Fruit fly (Drosophila melanogaster) whole organism, embryonic: ENCODE results near the gene Vsp37A.
A peak's percentile ranks its signal among the peaks of the same experiment; 100 is the strongest.

Experiments used
- CG10267 ChIP-seq: fragments of 200-800 bp; sonication (Bioruptor generic); optimal IDR thresholded peaks from 2 replicates; lab custom pipeline; 2018; ENCODE audit warnings: missing biosample characterization, mild to moderate bottlenecking, missing genetic modification characterization, moderate library complexity
- CG10366 ChIP-seq: fragments of 200-800 bp; sonication (Bioruptor generic); IDR thresholded peaks from 2 replicates; pipeline ENCODE4 v1.3.6; 2022; ENCODE audit warnings: missing biosample characterization, missing genetic modification characterization
- CG11398 ChIP-seq: fragments of 200-800 bp; sonication (Bioruptor generic); optimal IDR thresholded peaks from 2 replicates; lab custom pipeline; 2016; ENCODE audit warnings: missing biosample characterization, missing genetic modification characterization
- CG11560 ChIP-seq: fragments of 200-800 bp; sonication (Bioruptor generic); IDR thresholded peaks from 3 replicates; pipeline ENCODE4 v1.3.6; 2022; ENCODE audit warnings: missing biosample characterization, missing genetic modification characterization
- CG12155 ChIP-seq: fragments of 200-800 bp; sonication (Bioruptor generic); optimal IDR thresholded peaks from 3 replicates; lab custom pipeline; 2016; ENCODE audit warnings: missing biosample characterization, missing genetic modification characterization
- CG13296 ChIP-seq: fragments of 200-800 bp; sonication (Bioruptor generic); optimal IDR thresholded peaks from 3 replicates; lab custom pipeline; 2018; ENCODE audit warnings: missing biosample characterization, mild to moderate bottlenecking, missing genetic modification characterization
- CG13775 ChIP-seq: fragments of 200-800 bp; sonication (Bioruptor generic); optimal IDR thresholded peaks from 3 replicates; lab custom pipeline; 2017; ENCODE audit warnings: missing biosample characterization, mild to moderate bottlenecking, missing genetic modification characterization
- CG14710 ChIP-seq: fragments of 200-800 bp; sonication (Bioruptor generic); optimal IDR thresholded peaks from 3 replicates; lab custom pipeline; 2019; ENCODE audit warnings: missing biosample characterization, mild to moderate bottlenecking, missing genetic modification characterization, moderate library complexity
- CG14860 ChIP-seq: fragments of 200-800 bp; sonication (Bioruptor generic); IDR thresholded peaks from 3 replicates; pipeline ENCODE4 v1.3.6; 2022; ENCODE audit warnings: missing biosample characterization, missing genetic modification characterization; ENCODE audit not compliant: partially characterized antibody
- CG15479 ChIP-seq: fragments of 200-800 bp; sonication (Bioruptor generic); optimal IDR thresholded peaks from 3 replicates; lab custom pipeline; 2019; ENCODE audit warnings: missing biosample characterization, mild to moderate bottlenecking, missing genetic modification characterization, moderate library complexity
- CG1603 ChIP-seq: fragments of 200-800 bp; sonication (Bioruptor generic); optimal IDR thresholded peaks from 2 replicates; lab custom pipeline; 2019; ENCODE audit warnings: missing biosample characterization, mild to moderate bottlenecking, missing genetic modification characterization, moderate library complexity
- CG17912 ChIP-seq: fragments of 200-800 bp; sonication (Bioruptor generic); optimal IDR thresholded peaks from 2 replicates; lab custom pipeline; 2018; ENCODE audit warnings: missing biosample characterization, mild to moderate bottlenecking, missing genetic modification characterization
- CG1792 ChIP-seq: fragments of 200-800 bp; sonication (Bioruptor generic); optimal IDR thresholded peaks from 2 replicates; lab custom pipeline; 2016; ENCODE audit warnings: missing biosample characterization, missing genetic modification characterization
- CG1832 ChIP-seq: fragments of 200-800 bp; sonication (Bioruptor generic); optimal IDR thresholded peaks from 2 replicates; lab custom pipeline; 2017; ENCODE audit warnings: missing biosample characterization, mild to moderate bottlenecking, missing genetic modification characterization, inconsistent platforms
- CG2199 ChIP-seq: fragments of 200-800 bp; sonication (Bioruptor generic); IDR thresholded peaks from 3 replicates; pipeline ENCODE4 v1.3.6; 2022; ENCODE audit warnings: missing biosample characterization, missing genetic modification characterization
- CG4617 ChIP-seq: fragments of 200-800 bp; sonication (Bioruptor generic); optimal IDR thresholded peaks from 3 replicates; lab custom pipeline; 2016; ENCODE audit warnings: missing biosample characterization, missing genetic modification characterization, borderline replicate concordance
- CG4854 ChIP-seq: fragments of 200-800 bp; sonication (Bioruptor generic); optimal IDR thresholded peaks from 2 replicates; lab custom pipeline; 2016; ENCODE audit warnings: missing biosample characterization, missing genetic modification characterization, inconsistent platforms
- CG6683 ChIP-seq: fragments of 200-800 bp; sonication (Bioruptor generic); optimal IDR thresholded peaks from 2 replicates; lab custom pipeline; 2017; ENCODE audit warnings: missing biosample characterization, mild to moderate bottlenecking, missing genetic modification characterization, missing genetic modification reagents
- CG6854 ChIP-seq: fragments of 200-800 bp; sonication (Bioruptor generic); optimal IDR thresholded peaks from 3 replicates; lab custom pipeline; 2017; ENCODE audit warnings: missing biosample characterization, mild to moderate bottlenecking, missing genetic modification characterization
- CG8478 ChIP-seq: fragments of >200 bp; optimal IDR thresholded peaks from 2 replicates; lab custom pipeline; 2018
- CG8924 ChIP-seq: fragments of 200-800 bp; optimal IDR thresholded peaks from 3 replicates; lab custom pipeline; 2019; ENCODE audit warnings: missing biosample characterization, mild to moderate bottlenecking, missing genetic modification characterization, moderate library complexity
- CG9215 ChIP-seq: fragments of 200-800 bp; sonication (Bioruptor generic); IDR thresholded peaks from 2 replicates; pipeline ENCODE4 v1.3.6; 2022; ENCODE audit warnings: missing biosample characterization, missing genetic modification characterization
- CrebB ChIP-seq: fragments of 200-800 bp; sonication (Bioruptor generic); optimal IDR thresholded peaks from 3 replicates; lab custom pipeline; 2018; ENCODE audit warnings: missing biosample characterization, mild to moderate bottlenecking, missing genetic modification characterization
- D19A ChIP-seq: fragments of 200-800 bp; optimal IDR thresholded peaks from 3 replicates; lab custom pipeline; 2019; ENCODE audit warnings: missing biosample characterization, mild to moderate bottlenecking, missing genetic modification characterization, moderate library complexity
- Dp ChIP-seq: fragments of 200-800 bp; sonication (Bioruptor generic); optimal IDR thresholded peaks from 2 replicates; lab custom pipeline; 2018; ENCODE audit warnings: missing biosample characterization, mild to moderate bottlenecking, missing genetic modification characterization, moderate library complexity
- E2f2 ChIP-seq: fragments of 200-800 bp; sonication (Bioruptor generic); IDR thresholded peaks from 2 replicates; pipeline ENCODE4 v1.3.6; 2022; ENCODE audit warnings: missing biosample characterization, missing genetic modification characterization
- Ets65A ChIP-seq: fragments of 200-800 bp; sonication (Bioruptor generic); peaks from one replicate; lab custom pipeline; 2016; ENCODE audit warnings: missing biosample characterization, missing genetic modification characterization
- Ets97D ChIP-seq: fragments of 200-800 bp; sonication (Bioruptor generic); optimal IDR thresholded peaks from 3 replicates; lab custom pipeline; 2016; ENCODE audit warnings: missing biosample characterization, missing genetic modification characterization
- Med ChIP-seq: fragments of 200-800 bp; sonication (Bioruptor generic); peaks from one replicate; lab custom pipeline; 2016; ENCODE audit warnings: missing biosample characterization, missing genetic modification characterization, mild to moderate bottlenecking, inconsistent platforms, moderate library complexity
- Meics ChIP-seq: fragments of 200-800 bp; sonication (Bioruptor generic); optimal IDR thresholded peaks from 2 replicates; lab custom pipeline; 2017; ENCODE audit warnings: missing biosample characterization, mild to moderate bottlenecking, missing genetic modification characterization
- Nf-YB ChIP-seq: fragments of 200-800 bp; sonication (Bioruptor generic); optimal IDR thresholded peaks from 3 replicates; lab custom pipeline; 2019; ENCODE audit warnings: missing biosample characterization, mild to moderate bottlenecking, missing genetic modification characterization, moderate library complexity
- Pdp1 ChIP-seq, 2 experiments: fragments of 200-800 bp; sonication (Bioruptor generic); optimal IDR thresholded peaks; 3 replicates each; lab custom pipeline; 2016; ENCODE audit warnings: missing biosample characterization in 2 of 2, missing genetic modification characterization in 2 of 2, mild to moderate bottlenecking in 1 of 2, moderate library complexity in 1 of 2
- Trl ChIP-seq, 3 experiments: fragments of >200 bp in 2 of 3; fragments of 200-800 bp in 1 of 3; sonication (Bioruptor generic) in 1 of 3; optimal IDR thresholded peaks; 2 replicates in 1 of 3; 3 replicates in 2 of 3; lab custom pipeline; 2016 to 2017; ENCODE audit warnings: missing biosample characterization in 1 of 3, missing genetic modification characterization in 1 of 3
- Xrp1 ChIP-seq: fragments of 200-800 bp; sonication (Bioruptor generic); IDR thresholded peaks from 2 replicates; pipeline ENCODE4 v1.3.6; 2022; ENCODE audit warnings: missing biosample characterization, missing genetic modification characterization
- YL-1 ChIP-seq: fragments of 200-800 bp; sonication (Bioruptor generic); optimal IDR thresholded peaks from 3 replicates; lab custom pipeline; 2017; ENCODE audit warnings: missing biosample characterization, mild to moderate bottlenecking, missing genetic modification characterization
- cg ChIP-seq: fragments of 200-800 bp; sonication (Bioruptor generic); optimal IDR thresholded peaks from 3 replicates; lab custom pipeline; 2019; ENCODE audit warnings: missing biosample characterization, mild to moderate bottlenecking, missing genetic modification characterization, moderate library complexity
- ci ChIP-seq: fragments of 200-800 bp; sonication (Bioruptor generic); IDR thresholded peaks from 3 replicates; pipeline ENCODE4 v1.3.6; 2022; ENCODE audit warnings: missing biosample characterization, missing genetic modification characterization
- gsb ChIP-seq: fragments of 200-800 bp; sonication (Bioruptor generic); IDR thresholded peaks from 2 replicates; pipeline ENCODE4 v1.3.6; 2022; ENCODE audit warnings: missing biosample characterization, missing genetic modification characterization
- knrl ChIP-seq: fragments of 200-800 bp; sonication (Bioruptor generic); IDR thresholded peaks from 3 replicates; pipeline ENCODE4 v1.3.6; 2022; ENCODE audit warnings: missing biosample characterization, missing genetic modification characterization; ENCODE audit not compliant: partially characterized antibody
- phol ChIP-seq: fragments of 200-800 bp; sonication (Bioruptor generic); optimal IDR thresholded peaks from 3 replicates; lab custom pipeline; 2018; ENCODE audit warnings: missing biosample characterization, mild to moderate bottlenecking, missing genetic modification characterization, moderate library complexity
- sens ChIP-seq: fragments of 200-800 bp; sonication (Bioruptor generic); peaks from one replicate; lab custom pipeline; 2016; ENCODE audit warnings: missing biosample characterization, missing genetic modification characterization
- shn ChIP-seq: fragments of 200-800 bp; sonication (Bioruptor generic); optimal IDR thresholded peaks from 3 replicates; lab custom pipeline; 2016; ENCODE audit warnings: missing biosample characterization, missing genetic modification characterization
- sr ChIP-seq: fragments of 200-800 bp; sonication (Bioruptor generic); IDR thresholded peaks from 3 replicates; pipeline ENCODE4 v1.3.6; 2022; ENCODE audit warnings: missing biosample characterization, missing genetic modification characterization
- stwl ChIP-seq: fragments of 200-800 bp; sonication (Bioruptor generic); optimal IDR thresholded peaks from 3 replicates; lab custom pipeline; 2018; ENCODE audit warnings: missing biosample characterization, mild to moderate bottlenecking, missing genetic modification characterization, moderate library complexity
- tna ChIP-seq: fragments of 200-800 bp; sonication (Bioruptor generic); IDR thresholded peaks from 2 replicates; pipeline ENCODE4 v1.3.6; 2022; ENCODE audit warnings: missing biosample characterization, missing genetic modification characterization; ENCODE audit not compliant: partially characterized antibody
- trem ChIP-seq: fragments of 200-800 bp; optimal IDR thresholded peaks from 3 replicates; lab custom pipeline; 2019; ENCODE audit warnings: missing biosample characterization, mild to moderate bottlenecking, missing genetic modification characterization, moderate library complexity
- ttk ChIP-seq: fragments of 200-800 bp; sonication (Bioruptor generic); IDR thresholded peaks from 2 replicates; pipeline ENCODE4 v2.1.2; 2022; ENCODE audit warnings: missing biosample characterization, missing genetic modification characterization

The Vsp37A gene

DNA sequence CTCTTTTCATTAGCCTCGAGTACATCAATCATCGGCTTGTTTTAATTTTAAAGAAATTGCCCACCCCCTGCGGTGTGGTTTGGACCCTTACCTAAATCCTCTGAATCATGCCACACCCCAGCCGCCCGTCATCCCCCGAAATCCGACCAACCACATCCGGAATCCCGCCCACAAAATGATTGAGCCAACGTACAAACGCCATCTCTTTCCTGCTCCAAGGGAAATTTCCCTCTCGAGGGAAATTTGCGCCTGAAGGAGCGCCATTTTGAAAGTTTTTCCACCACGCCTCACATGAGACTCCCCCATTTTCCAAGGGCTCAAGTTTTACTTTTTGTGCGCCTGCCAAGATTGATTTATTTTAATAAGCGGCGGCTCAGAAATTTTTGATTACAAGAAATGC lies 11.3 kb upstream of the Vsp37A start (continued):
- TF ChIP-seq Nf-YB (GFP tag; lab: Kevin White, UChicago), result peak; percentile 93

DNA sequence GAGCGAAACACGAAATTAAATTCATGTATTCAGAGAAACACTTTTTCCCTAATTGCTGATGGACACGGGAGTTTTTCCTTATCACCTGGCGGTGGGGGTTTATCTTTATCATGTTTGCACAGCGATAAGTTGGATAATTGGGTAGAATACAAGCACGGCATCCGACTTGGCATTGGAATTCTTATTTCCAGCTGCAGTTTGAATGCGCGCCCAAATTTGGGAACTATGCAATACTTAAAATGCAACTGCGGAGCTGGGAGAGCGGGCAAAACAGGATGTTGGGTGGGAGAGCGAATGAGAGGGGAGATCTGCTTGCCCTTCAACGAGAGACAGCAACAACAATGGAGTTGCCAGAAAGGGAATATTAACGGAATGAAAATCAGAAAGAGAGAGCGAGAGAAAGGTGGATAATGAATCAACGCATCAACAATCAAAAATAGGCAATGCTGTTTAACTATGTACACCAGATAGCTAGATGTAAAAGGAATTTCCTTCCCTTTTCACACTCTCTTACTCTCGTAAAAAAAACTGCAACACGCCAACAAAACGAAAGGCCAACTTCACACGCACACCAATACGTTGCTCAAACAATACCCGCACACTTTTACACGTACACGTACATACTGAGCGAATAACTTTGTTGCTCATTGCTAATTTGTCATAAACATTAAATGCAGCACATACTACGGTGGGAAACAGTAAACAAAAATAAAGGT lies 4.4 kb upstream of the Vsp37A start:
- TF ChIP-seq stwl (tag; lab: Kevin White, UChicago) (peak; percentile 4), CG8924 (tag; lab: Kevin White, UChicago) (peak; percentile 44), CG14860 (no peak), CG8478 (peak; percentile 78), cg (peak; percentile 87), D19A (tag; lab: Kevin White, UChicago) (no peak), CG10267 (tag; lab: Kevin White, UChicago) (peak; percentile 82), CG6683 (GFP tag; lab: Kevin White, UChicago) (no peak), Dp (GFP tag; lab: Kevin White, UChicago) (peak; percentile 51), CrebB (tag; lab: Kevin White, UChicago) (no peak), ci (GFP tag; lab: Robert Waterston, UW) (0 out of 3 replicates have a peak, but pooled peaks have one; percentile 14), YL-1 (GFP tag; lab: Kevin White, UChicago) (peak; percentile 56), CG2199 (0 out of 3 replicates have a peak, but pooled peaks have one; percentile 41), trem (tag; lab: Kevin White, UChicago) (peak; percentile 15), CG4854 (GFP tag; lab: Kevin White, UChicago) (no peak), phol (tag; lab: Kevin White, UChicago) (peak; percentile 59), sens (GFP tag; lab: Kevin White, UChicago) (peak; percentile 88), sr (GFP tag; lab: Robert Waterston, UW) (no peak), CG12155 (GFP tag; lab: Kevin White, UChicago) (peak; percentile 9), CG10366 (no peak), CG4617 (GFP tag; lab: Kevin White, UChicago) (peak; percentile 44), CG1832 (GFP tag; lab: Kevin White, UChicago) (peak; percentile 73), CG13775 (GFP tag; lab: Kevin White, UChicago) (peak; percentile 49), CG1603 (tag; lab: Kevin White, UChicago) (peak; percentile 33), Ets65A (peak; percentile 68), CG6854 (GFP tag; lab: Kevin White, UChicago) (no peak), Pdp1 (GFP tag; optimal IDR thresholded peaks at IDR 0.05; lab: Kevin White, UChicago) (peak in 1 of 2 experiments; percentile 13), CG13296 (no peak), Meics (GFP tag; lab: Kevin White, UChicago) (no peak), Ets97D (GFP tag; lab: Kevin White, UChicago) (peak; percentile 10), Xrp1 (GFP tag; lab: Robert Waterston, UW) (peak; percentile 28; the same call in 1 of the 2 replicates), E2f2 (GFP tag; lab: Robert Waterston, UW) (peak; percentile 58), Med (GFP tag; lab: Kevin White, UChicago) (peak; percentile 70), Trl (optimal IDR thresholded peaks at IDR 0.05; lab: Kevin White, UChicago) (peak; percentile 7 to 53), Trl (GFP tag; optimal IDR thresholded peaks at IDR 0.05; lab: Kevin White, UChicago) (no peak), CG1792 (GFP tag; lab: Kevin White, UChicago) (no peak), gsb (GFP tag; lab: Robert Waterston, UW) (0 out of 2 replicates have a peak, but pooled peaks have one; percentile 10)

DNA sequence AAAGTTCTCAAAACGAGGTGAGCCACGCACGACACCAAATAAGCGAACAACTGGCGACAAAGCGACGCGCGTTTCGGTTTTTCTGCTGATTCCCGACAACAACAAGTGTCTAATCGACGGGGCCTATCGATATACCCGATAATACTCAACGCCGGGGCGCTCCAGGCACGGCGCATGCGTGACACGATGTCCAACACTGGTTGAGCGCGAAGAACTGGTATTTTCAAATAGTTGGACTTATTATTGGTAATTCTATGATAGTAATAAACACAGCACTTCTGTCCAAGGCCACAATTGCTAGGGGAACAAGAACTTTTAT lies 3.9 kb upstream of the Vsp37A start:
- TF ChIP-seq CG9215 (GFP tag; lab: Robert Waterston, UW) (no peak), Pdp1 (GFP tag; optimal IDR thresholded peaks at IDR 0.05; lab: Kevin White, UChicago) (peak in 1 of 2 experiments; percentile 17), stwl (tag; lab: Kevin White, UChicago) (peak; percentile 45), CG15479 (GFP tag; lab: Kevin White, UChicago) (no peak), knrl (GFP tag; lab: Robert Waterston, UW) (peak; percentile 72), CG11560 (tag; lab: Robert Waterston, UW) (peak; percentile 41; the same call in 1 of the 3 replicates), shn (GFP tag; lab: Kevin White, UChicago) (peak; percentile 24), CG17912 (no peak), tna (GFP tag; lab: Robert Waterston, UW) (peak; percentile 40; the same call in 1 of the 2 replicates), ttk (GFP tag; lab: Robert Waterston, UW) (no peak), CG11398 (GFP tag; lab: Kevin White, UChicago) (no peak), CG2199 (peak; percentile 26; the same call in 1 of the 3 replicates), CG14710 (tag; lab: Kevin White, UChicago) (peak; percentile 19)
